Worm (Caenorhabditis elegans): Measurements from ENCODE around the gene F10E9.2.
A peak's percentile ranks its signal among the peaks of the same experiment; 100 is the strongest.

The F10E9.2 gene

DNA sequence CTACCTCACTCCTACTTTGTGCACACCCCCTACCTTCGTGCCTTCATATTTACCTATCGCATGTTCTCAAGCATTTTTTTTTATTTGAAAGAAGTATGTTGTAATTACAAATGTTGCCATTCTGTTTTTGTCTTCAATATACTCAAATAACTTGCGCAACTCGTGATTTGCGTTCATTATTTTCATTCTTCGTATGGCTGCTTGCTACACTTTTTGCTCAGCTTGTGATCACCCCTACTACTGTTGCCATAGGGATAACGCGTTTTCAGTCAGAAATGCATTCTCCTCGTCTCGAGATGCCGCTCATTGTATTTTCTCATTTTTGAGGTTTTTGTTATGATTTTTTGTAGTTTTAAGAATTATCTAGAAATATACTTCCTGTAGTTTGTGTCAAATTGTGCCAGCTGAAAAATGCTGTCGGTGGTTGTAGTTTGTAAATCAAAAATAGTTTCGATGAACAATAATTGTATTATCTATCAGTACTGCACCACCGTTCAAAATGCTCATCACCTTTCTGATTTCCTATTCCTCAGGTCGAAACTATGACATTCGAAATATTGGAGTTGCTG is 10.2 kb downstream of the F10E9.2 start, which contains the start of gene F10E9.1 (continued):
- TF ChIP-seq nhr-27 (tag; optimal IDR thresholded peaks at IDR 0.05), result no peak
- no peak for TF ChIP-seq B0261.1 (tag; optimal IDR thresholded peaks at IDR 0.05)
- no peak for TF ChIP-seq T07F8.4 (tag; optimal IDR thresholded peaks at IDR 0.05)
- TF ChIP-seq hlh-26 (GFP tag; conservative IDR thresholded peaks at IDR 0.05), result no peak
- no peak for TF ChIP-seq lin-40 (tag; optimal IDR thresholded peaks at IDR 0.05)

DNA sequence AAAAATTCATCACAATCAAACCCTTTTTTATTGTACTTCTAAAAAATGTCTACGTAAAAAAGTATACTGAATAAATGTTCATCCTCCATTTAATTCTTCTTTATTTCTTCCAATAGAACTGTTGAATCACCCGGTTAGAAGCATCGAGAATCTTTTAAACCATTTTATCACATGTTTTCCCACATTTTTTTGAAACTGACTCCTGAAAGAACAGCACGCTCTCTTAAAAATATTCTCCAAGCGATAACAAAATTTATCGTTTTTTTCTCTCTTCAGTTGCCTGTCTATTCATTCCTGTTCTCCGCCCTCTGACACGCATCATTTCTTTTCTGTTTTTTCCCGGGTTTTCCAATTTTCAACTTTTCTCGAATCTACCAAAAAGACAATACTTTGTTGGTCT is 11.9 kb downstream of the F10E9.2 start, which contains the start of gene F10E9.12:
TSS of gene F10E9.12 (plus strand) at position 131 of the 400 bp plus-strand sequence.
- TF ChIP-seq cebp-1 (GFP tag; IDR thresholded peaks at IDR 0.05) (no peak), cebp-1 (tag; optimal IDR thresholded peaks at IDR 0.05) (peak; percentile 30), aptf-3 (GFP tag; IDR thresholded peaks at IDR 0.05) (no peak), ceh-58 (GFP tag; IDR thresholded peaks at IDR 0.05) (no peak), bed-2 (GFP tag; IDR thresholded peaks at IDR 0.05) (no peak), madf-6 (GFP tag; IDR thresholded peaks at IDR 0.05) (no peak), zim-3 (tag; optimal IDR thresholded peaks at IDR 0.05) (no peak), F57A8.1 (GFP tag; optimal IDR thresholded peaks at IDR 0.05) (no peak), ztf-6 (GFP tag; IDR thresholded peaks at IDR 0.05) (no peak), die-1 (tag; optimal IDR thresholded peaks at IDR 0.05) (no peak), chd-7 (tag; optimal IDR thresholded peaks at IDR 0.05) (no peak), snpc-4 (GFP tag; optimal IDR thresholded peaks at IDR 0.05) (no peak), snpc-4 (tag; optimal IDR thresholded peaks at IDR 0.05) (no peak), ets-4 (GFP tag; optimal IDR thresholded peaks at IDR 0.05) (no peak), dox-1 (GFP tag; IDR thresholded peaks at IDR 0.05) (no peak), lin-54 (GFP tag; optimal IDR thresholded peaks at IDR 0.05) (no peak), B0035.1 (tag; optimal IDR thresholded peaks at IDR 0.05) (no peak), nfyb-1 (GFP tag; IDR thresholded peaks at IDR 0.05) (no peak), B0336.3 (GFP tag; IDR thresholded peaks at IDR 0.05) (no peak), ZK185.1 (tag; optimal IDR thresholded peaks at IDR 0.05; ENCODE audit: poor library complexity, severe bottlenecking) (no peak), nfya-1 (tag; optimal IDR thresholded peaks at IDR 0.05; ENCODE audit: borderline replicate concordance, insufficient read depth) (no peak), F23B12.7 (tag; optimal IDR thresholded peaks at IDR 0.05; ENCODE audit: insufficient read depth) (no peak), F10E7.11 (tag; optimal IDR thresholded peaks at IDR 0.05) (no peak), nhr-80 (tag; optimal IDR thresholded peaks at IDR 0.05) (peak; percentile 56), tbp1 (GFP tag; optimal IDR thresholded peaks at IDR 0.05) (peak; percentile 2), sdz-38 (tag; optimal IDR thresholded peaks at IDR 0.05) (no peak), xnd-1 (tag; optimal IDR thresholded peaks at IDR 0.05) (no peak), rec-8 (tag; optimal IDR thresholded peaks at IDR 0.05) (no peak)

DNA sequence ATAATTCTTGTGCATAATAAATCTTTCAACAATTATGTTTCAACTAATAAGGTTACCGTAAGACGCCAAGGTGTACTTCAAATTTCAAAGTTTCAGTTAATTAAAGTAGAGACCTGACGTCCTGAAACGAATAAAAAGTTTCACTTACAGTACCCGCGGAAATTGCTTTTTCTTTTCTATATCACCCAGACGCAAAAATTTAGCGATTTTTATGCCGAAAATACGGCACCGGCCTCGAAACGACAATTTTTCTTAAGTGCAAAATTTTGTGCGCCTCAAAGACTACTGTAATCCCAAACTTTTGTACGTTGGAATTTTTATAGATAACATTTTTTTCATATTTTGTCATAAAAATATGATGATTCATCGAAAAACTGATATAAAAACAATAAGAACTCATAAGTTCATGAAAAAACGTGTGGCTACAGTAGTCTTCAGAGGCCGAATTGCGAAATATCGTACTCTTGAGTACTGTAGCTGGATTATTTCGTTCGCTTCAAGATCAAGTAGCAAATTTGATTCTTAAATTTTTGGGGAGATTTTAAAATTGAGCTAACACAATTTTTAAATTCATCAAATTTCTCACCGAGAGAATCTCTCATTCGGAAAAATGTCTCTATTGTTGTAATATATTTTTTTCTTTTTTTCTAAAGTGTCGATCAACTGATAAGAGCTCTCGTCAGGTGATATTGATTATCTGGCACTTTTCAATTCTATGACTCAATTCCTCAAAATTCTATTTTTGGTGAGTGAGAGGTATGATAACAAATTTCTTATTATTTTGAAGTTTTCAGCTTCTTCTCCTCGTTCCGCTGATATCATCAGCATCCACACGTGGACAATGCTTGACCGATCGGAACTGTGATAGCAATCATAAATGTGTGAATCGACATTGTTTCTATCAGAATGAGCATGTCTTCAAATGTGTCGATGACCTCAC is 13.4 kb downstream of the F10E9.2 start, which contains the start of gene ZC262.13:
TSS of gene ZC262.13 (plus strand) at position 641 of the 940 bp plus-strand sequence.
- TF ChIP-seq Y95B8A.8 (GFP tag; IDR thresholded peaks at IDR 0.05) (peak; percentile 79), Y67H2A.10 (GFP tag; conservative IDR thresholded peaks at IDR 0.05) (no peak), ztf-18 (tag; optimal IDR thresholded peaks at IDR 0.05) (no peak), attf-6 (GFP tag; IDR thresholded peaks at IDR 0.05) (no peak), dpff-1 (tag; optimal IDR thresholded peaks at IDR 0.05) (no peak), Y79H2A.3 (GFP tag; conservative IDR thresholded peaks at IDR 0.05) (peak; percentile 30; the same call in 1 of the 2 replicates), cebp-1 (GFP tag; IDR thresholded peaks at IDR 0.05) (peak; percentile 60; the same call in 1 of the 2 replicates), cebp-1 (tag; optimal IDR thresholded peaks at IDR 0.05) (peak; percentile 80), egl-44 (GFP tag; IDR thresholded peaks at IDR 0.05) (0 out of 2 replicates have a peak, but pooled peaks have one; percentile 17), dox-1 (GFP tag; IDR thresholded peaks at IDR 0.05) (peak; percentile 7; the same call in 1 of the 2 replicates), mxl-1 (tag; optimal IDR thresholded peaks at IDR 0.05) (no peak), ama-1 (optimal IDR thresholded peaks at IDR 0.05) (no peak), ama-1 (GFP tag; optimal IDR thresholded peaks at IDR 0.05) (no peak), nhr-179 (tag; optimal IDR thresholded peaks at IDR 0.05) (no peak), D2030.7 (GFP tag; IDR thresholded peaks at IDR 0.05) (no peak)
